Worm (Caenorhabditis elegans) whole organism, L4 larva: ENCODE data around the gene F20C5.7.

ENCODE experiments used
- D1046.2 ChIP-seq: fragments of 200-800 bp; sonication (Bioruptor generic); IDR thresholded peaks from 2 replicates; pipeline ENCODE4 v1.3.6; 2022; ENCODE audit warnings: missing genetic modification characterization, missing compliant biosample characterization
- F26F4.8 ChIP-seq: fragments of 200-800 bp; sonication (Bioruptor generic); conservative IDR thresholded peaks from 2 replicates; pipeline ENCODE4 v1.3.6; 2022; ENCODE audit warnings: missing genetic modification characterization, missing compliant biosample characterization
- F44E2.7 ChIP-seq: fragments of 200-800 bp; sonication (Bioruptor generic); IDR thresholded peaks from 2 replicates; pipeline ENCODE4 v2.1.2; 2022; ENCODE audit warnings: missing genetic modification characterization, missing compliant biosample characterization
- R02D3.7 ChIP-seq: fragments of 150-350 bp; sonication (generic microtip); optimal IDR thresholded peaks from 3 replicates; lab custom pipeline; 2014; ENCODE audit warnings: missing biosample characterization, missing genetic modification characterization
- T20F7.1 ChIP-seq: fragments of 200-800 bp; sonication (Bioruptor generic); optimal IDR thresholded peaks from 2 replicates; lab custom pipeline; 2018; ENCODE audit warnings: mild to moderate bottlenecking, missing genetic modification characterization, missing compliant biosample characterization
- T26A8.4 ChIP-seq: fragments of 200-800 bp; sonication (Bioruptor generic); IDR thresholded peaks from 2 replicates; pipeline ENCODE4 v1.3.6; 2022; ENCODE audit warnings: missing genetic modification characterization, missing compliant biosample characterization
- Y48G9A.11 ChIP-seq: fragments of 200-800 bp; sonication (Bioruptor generic); IDR thresholded peaks from 2 replicates; pipeline ENCODE4 v1.3.6; 2022; ENCODE audit warnings: missing genetic modification reagents, missing genetic modification characterization, missing compliant biosample characterization
- Y75B8A.6 ChIP-seq: fragments of 200-800 bp; sonication (Bioruptor generic); IDR thresholded peaks from 2 replicates; pipeline ENCODE4 v1.3.6; 2022; ENCODE audit warnings: missing genetic modification reagents, missing genetic modification characterization, missing compliant biosample characterization
- aha-1 ChIP-seq: fragments of 150-350 bp; peaks from one replicate; lab custom pipeline; 2014; ENCODE audit warnings: missing biosample characterization, missing genetic modification characterization
- aly-2 ChIP-seq: sonication (generic microtip); optimal IDR thresholded peaks from 2 replicates; lab custom pipeline; 2018; ENCODE audit warnings: missing biosample characterization, missing genetic modification characterization
- attf-4 ChIP-seq: sonication (generic microtip); optimal IDR thresholded peaks from 3 replicates; lab custom pipeline; 2017; ENCODE audit warnings: missing biosample characterization, missing genetic modification characterization
- ceh-32 ChIP-seq: sonication (generic microtip); optimal IDR thresholded peaks from 2 replicates; lab custom pipeline; 2016; ENCODE audit warnings: mild to moderate bottlenecking, missing genetic modification characterization, missing compliant biosample characterization; ENCODE audit not compliant: poor library complexity
- ces-1 ChIP-seq: fragments of 150-350 bp; sonication (generic microtip); optimal IDR thresholded peaks from 4 replicates; lab custom pipeline; 2014; ENCODE audit warnings: missing biosample characterization, missing genetic modification reagents, missing genetic modification characterization
- daf-19 ChIP-seq: fragments of 200-800 bp; sonication (Bioruptor generic); conservative IDR thresholded peaks from 2 replicates; pipeline ENCODE4 v1.3.6; 2022; ENCODE audit warnings: missing genetic modification characterization, missing compliant biosample characterization
- daf-8 ChIP-seq: fragments of 200-800 bp; sonication (Bioruptor generic); IDR thresholded peaks from 2 replicates; pipeline ENCODE4 v1.3.6; 2022; ENCODE audit warnings: missing genetic modification characterization, missing compliant biosample characterization
- dve-1 ChIP-seq: sonication (generic microtip); optimal IDR thresholded peaks from 2 replicates; lab custom pipeline; 2017; ENCODE audit warnings: antibody characterized with exemption, mild to moderate bottlenecking, missing genetic modification characterization, missing compliant biosample characterization; ENCODE audit not compliant: insufficient read depth
- egl-27 ChIP-seq: sonication (generic microtip); optimal IDR thresholded peaks from 3 replicates; lab custom pipeline; 2017; ENCODE audit warnings: missing biosample characterization, missing genetic modification reagents, missing genetic modification characterization
- fkh-10 ChIP-seq: fragments of 150-350 bp; optimal IDR thresholded peaks from 2 replicates; lab custom pipeline; 2014; ENCODE audit warnings: missing biosample characterization, missing genetic modification reagents, missing genetic modification characterization
- fos-1 ChIP-seq: fragments of 150-350 bp; optimal IDR thresholded peaks from 2 replicates; lab custom pipeline; 2014; ENCODE audit warnings: missing biosample characterization, missing genetic modification characterization
- hif-1 ChIP-seq, 2 experiments: sonication (generic microtip); optimal IDR thresholded peaks; 2 replicates each; lab custom pipeline; 2016 to 2017; ENCODE audit warnings: missing compliant biosample characterization in 2 of 2, missing genetic modification characterization in 2 of 2, missing genetic modification reagents in 2 of 2, missing genotype in 2 of 2, mild to moderate bottlenecking in 1 of 2
- hlh-11 ChIP-seq: fragments of 200-800 bp; sonication (Bioruptor generic); optimal IDR thresholded peaks from 2 replicates; lab custom pipeline; 2018; ENCODE audit warnings: mild to moderate bottlenecking, missing genetic modification characterization, missing compliant biosample characterization
- hlh-30 ChIP-seq: sonication (generic microtip); optimal IDR thresholded peaks from 2 replicates; lab custom pipeline; 2017; ENCODE audit warnings: antibody characterized with exemption, mild to moderate bottlenecking, missing genetic modification characterization, missing compliant biosample characterization; ENCODE audit not compliant: insufficient read depth
- hmg-1.1 ChIP-seq: fragments of 200-800 bp; sonication (Bioruptor generic); IDR thresholded peaks from 2 replicates; pipeline ENCODE4 v1.3.6; 2022; ENCODE audit warnings: missing genetic modification reagents, missing genetic modification characterization, missing compliant biosample characterization
- jun-1 ChIP-seq: fragments of 150-350 bp; optimal IDR thresholded peaks from 2 replicates; lab custom pipeline; 2014; ENCODE audit warnings: missing biosample characterization, missing genetic modification reagents, missing genetic modification characterization
- lim-7 ChIP-seq: fragments of 200-800 bp; sonication (Bioruptor generic); IDR thresholded peaks from 2 replicates; pipeline ENCODE4 v1.3.6; 2022; ENCODE audit warnings: missing genetic modification characterization, missing compliant biosample characterization
- lin-29 ChIP-seq: fragments of 200-800 bp; sonication (Bioruptor generic); IDR thresholded peaks from 2 replicates; pipeline ENCODE4 v1.3.6; 2022; ENCODE audit warnings: missing genetic modification reagents, missing genetic modification characterization, missing compliant biosample characterization
- lin-38 ChIP-seq: fragments of 200-800 bp; sonication (Bioruptor generic); IDR thresholded peaks from 2 replicates; pipeline ENCODE4 v1.3.6; 2022; ENCODE audit warnings: missing genetic modification reagents, missing genetic modification characterization, missing compliant biosample characterization
- lin-39 ChIP-seq: fragments of 150-350 bp; optimal IDR thresholded peaks from 2 replicates; lab custom pipeline; 2014; ENCODE audit warnings: missing biosample characterization, missing genetic modification reagents, missing genetic modification characterization
- lir-3 ChIP-seq: sonication (generic microtip); optimal IDR thresholded peaks from 2 replicates; lab custom pipeline; 2016; ENCODE audit warnings: mild to moderate bottlenecking, missing genetic modification characterization, missing compliant biosample characterization
- madf-9 ChIP-seq: fragments of 200-800 bp; sonication (Bioruptor generic); conservative IDR thresholded peaks from 2 replicates; pipeline ENCODE4 v1.3.6; 2022; ENCODE audit warnings: missing genetic modification reagents, missing genetic modification characterization, missing compliant biosample characterization
- mdl-1 ChIP-seq, 2 experiments: fragments of 150-350 bp in 1 of 2; sonication (generic microtip) in 1 of 2; optimal IDR thresholded peaks; 2 replicates each; lab custom pipeline; 2014 to 2017; ENCODE audit warnings: missing biosample characterization in 2 of 2, missing genetic modification characterization in 2 of 2
- mes-2 ChIP-seq: sonication (generic microtip); optimal IDR thresholded peaks from 2 replicates; lab custom pipeline; 2016; ENCODE audit warnings: missing genotype, mild to moderate bottlenecking, missing genetic modification characterization, missing compliant biosample characterization; ENCODE audit not compliant: poor library complexity, severe bottlenecking
- nhr-10 ChIP-seq: fragments of 150-350 bp; optimal IDR thresholded peaks from 2 replicates; lab custom pipeline; 2014; ENCODE audit warnings: missing biosample characterization, missing genetic modification characterization
- nhr-11 ChIP-seq: fragments of 150-350 bp; optimal IDR thresholded peaks from 2 replicates; lab custom pipeline; 2014; ENCODE audit warnings: missing biosample characterization, missing genetic modification characterization
- nhr-111 ChIP-seq: fragments of 200-800 bp; sonication (Bioruptor generic); optimal IDR thresholded peaks from 2 replicates; lab custom pipeline; 2018; ENCODE audit warnings: mild to moderate bottlenecking, missing genetic modification characterization, missing compliant biosample characterization
- nhr-25 ChIP-seq: sonication (generic microtip); optimal IDR thresholded peaks from 2 replicates; lab custom pipeline; 2017; ENCODE audit warnings: missing genetic modification characterization, mild to moderate bottlenecking, missing compliant biosample characterization, antibody characterized with exemption, moderate library complexity, borderline replicate concordance; ENCODE audit not compliant: insufficient read depth
- nhr-42 ChIP-seq: fragments of 200-800 bp; sonication (Bioruptor generic); IDR thresholded peaks from 2 replicates; pipeline ENCODE4 v1.3.6; 2022; ENCODE audit warnings: missing genetic modification characterization, missing compliant biosample characterization
- nhr-48 ChIP-seq: sonication (generic microtip); optimal IDR thresholded peaks from 2 replicates; lab custom pipeline; 2016; ENCODE audit warnings: mild to moderate bottlenecking, missing genetic modification characterization, missing compliant biosample characterization
- nhr-6 ChIP-seq: fragments of 150-350 bp; optimal IDR thresholded peaks from 2 replicates; lab custom pipeline; 2014; ENCODE audit warnings: missing biosample characterization, missing genetic modification characterization
- nhr-76 ChIP-seq: fragments of 150-350 bp; optimal IDR thresholded peaks from 2 replicates; lab custom pipeline; 2014; ENCODE audit warnings: missing biosample characterization, missing genetic modification characterization
- nhr-77 ChIP-seq: fragments of 150-350 bp; optimal IDR thresholded peaks from 2 replicates; lab custom pipeline; 2014; ENCODE audit warnings: missing biosample characterization, missing genetic modification characterization
- pha-4 ChIP-seq, 2 experiments: fragments of 150-350 bp in 1 of 2; fragments of 200-800 bp in 1 of 2; sonication (Bioruptor generic) in 1 of 2; IDR thresholded peaks in 1 of 2; optimal IDR thresholded peaks in 1 of 2; 2 replicates each; pipeline versions ENCODE4 v1.3.6 to Lab custom; 2014 to 2022; ENCODE audit warnings: missing genetic modification characterization in 2 of 2, missing genetic modification reagents in 2 of 2, missing biosample characterization in 1 of 2, missing compliant biosample characterization in 1 of 2
- php-3 ChIP-seq: fragments of 200-800 bp; sonication (Bioruptor generic); IDR thresholded peaks from 2 replicates; pipeline ENCODE4 v1.3.6; 2022; ENCODE audit warnings: missing genetic modification reagents, missing genetic modification characterization, missing compliant biosample characterization
- set-16 ChIP-seq: fragments of 200-800 bp; sonication (Bioruptor generic); IDR thresholded peaks from 2 replicates; pipeline ENCODE4 v1.3.6; 2022; ENCODE audit warnings: missing genetic modification reagents, missing genetic modification characterization, missing compliant biosample characterization
- tag-97 ChIP-seq: fragments of 200-800 bp; sonication (Bioruptor generic); IDR thresholded peaks from 2 replicates; pipeline ENCODE4 v1.3.6; 2022; ENCODE audit warnings: missing genetic modification characterization, missing compliant biosample characterization
- unc-62 ChIP-seq, 3 experiments: fragments of 150-350 bp in 1 of 3; sonication (generic microtip); optimal IDR thresholded peaks in 2 of 3; peaks in 1 of 3; 1 replicate in 1 of 3; 2 replicates in 2 of 3; lab custom pipeline; 2014 to 2017; ENCODE audit warnings: missing biosample characterization in 3 of 3, missing genetic modification characterization in 3 of 3, missing genetic modification reagents in 3 of 3, missing genotype in 1 of 3
- vab-7 ChIP-seq: fragments of 200-800 bp; sonication (Bioruptor generic); IDR thresholded peaks from 2 replicates; pipeline ENCODE4 v1.3.6; 2022; ENCODE audit warnings: missing genetic modification reagents, missing genetic modification characterization, missing compliant biosample characterization
- zfp-2 ChIP-seq: sonication (generic microtip); optimal IDR thresholded peaks from 2 replicates; lab custom pipeline; 2016; ENCODE audit warnings: mild to moderate bottlenecking, missing genetic modification characterization, missing compliant biosample characterization
- zfp-3 ChIP-seq: fragments of 200-800 bp; sonication (Bioruptor generic); conservative IDR thresholded peaks from 2 replicates; pipeline ENCODE4 v1.3.6; 2022; ENCODE audit warnings: missing genetic modification reagents, missing genetic modification characterization, missing compliant biosample characterization
- zip-11 ChIP-seq: fragments of 200-800 bp; sonication (Bioruptor generic); IDR thresholded peaks from 2 replicates; pipeline ENCODE4 v1.3.6; 2022; ENCODE audit warnings: missing genetic modification characterization, missing compliant biosample characterization

F20C5.7 gene

DNA sequence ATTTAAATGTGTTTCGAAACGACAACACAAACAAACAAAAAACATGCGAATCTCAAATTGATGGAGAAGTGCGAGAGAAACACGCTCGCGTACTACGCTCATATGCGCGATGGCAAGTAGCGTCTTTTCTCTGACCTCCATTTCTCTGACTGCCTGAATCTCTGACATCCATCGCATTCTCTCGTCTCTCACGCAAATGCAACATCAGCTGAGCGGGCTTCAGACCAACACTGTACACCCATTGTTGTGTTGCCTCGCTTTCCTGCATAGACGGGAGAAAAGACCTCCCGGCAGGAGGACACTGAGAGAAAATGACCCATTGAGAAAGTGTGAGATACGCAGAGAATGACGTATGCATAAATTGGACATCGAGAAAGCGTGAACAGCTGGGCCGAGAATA, 36.7 kb upstream of the F20C5.7 start:
- TF ChIP-seq hif-1 (tag; optimal IDR thresholded peaks at IDR 0.05; lab: Kevin White, UChicago) (peak in 1 of 2 experiments; percentile 54), mes-2 (no peak), attf-4 (tag; lab: Kevin White, UChicago) (no peak), fos-1 (no peak), hlh-30 (tag; lab: Kevin White, UChicago) (peak; percentile 91), daf-8 (GFP tag; lab: Robert Waterston, UW) (no peak), tag-97 (GFP tag; lab: Robert Waterston, UW) (no peak), pha-4 (GFP tag; IDR thresholded peaks at IDR 0.05; lab: Robert Waterston, UW) (no peak), pha-4 (tag; optimal IDR thresholded peaks at IDR 0.05; lab: Kevin White, UChicago) (peak; percentile 34), zfp-3 (GFP tag; lab: Robert Waterston, UW) (no peak), T26A8.4 (GFP tag; lab: Robert Waterston, UW) (no peak), nhr-77 (tag; lab: Kevin White, UChicago) (peak; percentile 81), nhr-76 (tag; lab: Kevin White, UChicago) (no peak), php-3 (GFP tag; lab: Robert Waterston, UW) (no peak), set-16 (GFP tag; lab: Robert Waterston, UW) (no peak; the same call in 1 of the 2 replicates), mdl-1 (tag; optimal IDR thresholded peaks at IDR 0.05; lab: Kevin White, UChicago) (peak in 1 of 2 experiments; percentile 88), nhr-25 (tag; lab: Kevin White, UChicago) (peak; percentile 78), hlh-11 (peak; percentile 98), nhr-48 (tag; lab: Kevin White, UChicago) (peak; percentile 60), aly-2 (tag; lab: Kevin White, UChicago) (no peak), nhr-10 (no peak), lim-7 (GFP tag; lab: Robert Waterston, UW) (no peak), D1046.2 (GFP tag; lab: Robert Waterston, UW) (no peak), Y48G9A.11 (GFP tag; lab: Robert Waterston, UW) (no peak), lin-29 (GFP tag; lab: Robert Waterston, UW) (no peak), zfp-2 (tag; lab: Kevin White, UChicago) (no peak), hmg-1.1 (no peak; the same call in 1 of the 2 replicates), T20F7.1 (GFP tag; lab: Kevin White, UChicago) (no peak), lin-39 (tag; lab: Kevin White, UChicago) (no peak), fkh-10 (GFP tag; lab: Kevin White, UChicago) (no peak), nhr-111 (GFP tag; lab: Kevin White, UChicago) (no peak), vab-7 (GFP tag; lab: Robert Waterston, UW) (no peak), nhr-11 (tag; lab: Kevin White, UChicago) (peak; percentile 55), Y75B8A.6 (GFP tag; lab: Robert Waterston, UW) (no peak), lin-38 (GFP tag; lab: Robert Waterston, UW) (no peak), nhr-42 (GFP tag; lab: Robert Waterston, UW) (no peak), dve-1 (tag; lab: Kevin White, UChicago) (peak; percentile 85), madf-9 (GFP tag; lab: Robert Waterston, UW) (no peak), zip-11 (no peak), egl-27 (tag; lab: Kevin White, UChicago) (no peak), F44E2.7 (GFP tag; lab: Robert Waterston, UW) (no peak), lir-3 (tag; lab: Kevin White, UChicago) (no peak), aha-1 (tag; lab: Kevin White, UChicago) (peak; percentile 94), daf-19 (GFP tag; lab: Robert Waterston, UW) (no peak), ceh-32 (tag; lab: Kevin White, UChicago) (no peak), jun-1 (tag; lab: Kevin White, UChicago) (peak; percentile 11), nhr-6 (tag; lab: Kevin White, UChicago) (peak; percentile 70), ces-1 (no peak), unc-62 (GFP tag; optimal IDR thresholded peaks at IDR 0.05 in 1 of 2; lab: Kevin White, UChicago) (peak in 1 of 2 experiments; percentile 98), unc-62 (tag; optimal IDR thresholded peaks at IDR 0.05; lab: Kevin White, UChicago) (no peak), F26F4.8 (GFP tag; lab: Robert Waterston, UW) (no peak), R02D3.7 (no peak)
